Fruit fly (Drosophila melanogaster): ENCODE measurements around the gene OtopLa.

The OtopLa gene

dm6 chrX:5648437-5648959, at the start of gene OtopLa:
OtopLa (minus strand) TSS chrX:5648487.
- no peak for TF ChIP-seq CG34224 (GFP tag; IDR thresholded peaks at IDR 0.05; ENCODE audit: partially characterized antibody)
- peak; percentile 18 for TF ChIP-seq CG9876 (GFP tag; optimal IDR thresholded peaks at IDR 0.05)
- TF ChIP-seq Rfx (GFP tag; IDR thresholded peaks at IDR 0.05), result peak; percentile 83
- TF ChIP-seq Jarid2 (GFP tag; optimal IDR thresholded peaks at IDR 0.05), result peak; percentile 41
- peak; percentile 87 for TF ChIP-seq Xbp1 (GFP tag; optimal IDR thresholded peaks at IDR 0.05)
- TF ChIP-seq CG8089 (GFP tag; optimal IDR thresholded peaks at IDR 0.05), result peak; percentile 76
- no peak for TF ChIP-seq Sin3A (optimal IDR thresholded peaks at IDR 0.05)
- peak; percentile 80 for TF ChIP-seq CG1024 (GFP tag; IDR thresholded peaks at IDR 0.05)
- TF ChIP-seq Fer3 (tag; optimal IDR thresholded peaks at IDR 0.05), result peak; percentile 70
- no peak for TF ChIP-seq zen2 (GFP tag; IDR thresholded peaks at IDR 0.05; ENCODE audit: partially characterized antibody)
- peak; percentile 55 for TF ChIP-seq Mad (GFP tag; optimal IDR thresholded peaks at IDR 0.05)
- TF ChIP-seq CG13287 (GFP tag; IDR thresholded peaks at IDR 0.05; ENCODE audit: partially characterized antibody), result no peak
- peak; percentile 83 for TF ChIP-seq CG14014 (GFP tag; IDR thresholded peaks at IDR 0.05)
- no peak for TF ChIP-seq Scr (GFP tag; IDR thresholded peaks at IDR 0.05; ENCODE audit: partially characterized antibody)
- no peak for TF ChIP-seq Opbp (GFP tag; IDR thresholded peaks at IDR 0.05; ENCODE audit: partially characterized antibody)
- TF ChIP-seq CG13123 (GFP tag; optimal IDR thresholded peaks at IDR 0.05), result peak; percentile 40
- peak; percentile 50 for TF ChIP-seq CG10431 (GFP tag; optimal IDR thresholded peaks at IDR 0.05)
- peak; percentile 59 for TF ChIP-seq fu2 (GFP tag; optimal IDR thresholded peaks at IDR 0.05)
- TF ChIP-seq CG8281 (tag; optimal IDR thresholded peaks at IDR 0.05), result peak; percentile 59
- TF ChIP-seq Dad (GFP tag; optimal IDR thresholded peaks at IDR 0.05), result peak; percentile 84
- peak; percentile 70 for TF ChIP-seq CG6654 (GFP tag; optimal IDR thresholded peaks at IDR 0.05)
- peak; percentile 66 for TF ChIP-seq kah (GFP tag; optimal IDR thresholded peaks at IDR 0.05)
- TF ChIP-seq CG1647 (GFP tag; optimal IDR thresholded peaks at IDR 0.05), result peak; percentile 53
- TF ChIP-seq Pdp1 (GFP tag; optimal IDR thresholded peaks at IDR 0.05), result peak; percentile 86 to 87
- TF ChIP-seq vnd (GFP tag; IDR thresholded peaks at IDR 0.05; ENCODE audit: partially characterized antibody), result no peak
- TF ChIP-seq zfh2 (GFP tag; optimal IDR thresholded peaks at IDR 0.05), result peak; percentile 26
- TF ChIP-seq CG6813 (GFP tag; optimal IDR thresholded peaks at IDR 0.05), result peak; percentile 80
- TF ChIP-seq Ada2b (GFP tag; IDR thresholded peaks at IDR 0.05), result peak; percentile 88
- no peak for TF ChIP-seq CG12769 (tag; optimal IDR thresholded peaks at IDR 0.05)
- peak; percentile 60 for TF ChIP-seq CG1792 (GFP tag; optimal IDR thresholded peaks at IDR 0.05)
- peak; percentile 52 for TF ChIP-seq CTCF (GFP tag; optimal IDR thresholded peaks at IDR 0.05)
- TF ChIP-seq CG11085 (GFP tag; IDR thresholded peaks at IDR 0.05), result peak; percentile 37; the same call in 1 of the 2 replicates
- peak; percentile 90 for TF ChIP-seq CG31441 (GFP tag; IDR thresholded peaks at IDR 0.05)
- TF ChIP-seq Max (GFP tag; optimal IDR thresholded peaks at IDR 0.05), result peak; percentile 62
- TF ChIP-seq CG11093 (GFP tag; IDR thresholded peaks at IDR 0.05), result peak; percentile 76
- TF ChIP-seq CG3065 (GFP tag; optimal IDR thresholded peaks at IDR 0.05), result peak; percentile 34
- no peak for TF ChIP-seq nau (GFP tag; optimal IDR thresholded peaks at IDR 0.05)
- TF ChIP-seq CG15601 (tag; optimal IDR thresholded peaks at IDR 0.05), result peak; percentile 76
- peak; percentile 73 for TF ChIP-seq slou (GFP tag; optimal IDR thresholded peaks at IDR 0.05)
- TF ChIP-seq gce (GFP tag; IDR thresholded peaks at IDR 0.05), result peak; percentile 64; the same call in 2 of the 3 replicates
- TF ChIP-seq YL-1 (GFP tag; optimal IDR thresholded peaks at IDR 0.05), result peak; percentile 7
- no peak for TF ChIP-seq pzg (GFP tag; optimal IDR thresholded peaks at IDR 0.05)
- TF ChIP-seq CG4424 (GFP tag; optimal IDR thresholded peaks at IDR 0.05), result peak; percentile 84
- peak; percentile 63 for TF ChIP-seq CG10462 (GFP tag; optimal IDR thresholded peaks at IDR 0.05)
- TF ChIP-seq CG3407 (GFP tag; optimal IDR thresholded peaks at IDR 0.05), result peak; percentile 80
- peak; percentile 87 for TF ChIP-seq Ssrp (tag; optimal IDR thresholded peaks at IDR 0.05)
- peak; percentile 26 for TF ChIP-seq CG7928 (GFP tag; optimal IDR thresholded peaks at IDR 0.05)
- TF ChIP-seq sna (GFP tag; IDR thresholded peaks at IDR 0.05; ENCODE audit: partially characterized antibody), result no peak
- TF ChIP-seq Vsx1 (GFP tag; optimal IDR thresholded peaks at IDR 0.05), result peak; percentile 55
- TF ChIP-seq sens-2 (GFP tag; IDR thresholded peaks at IDR 0.05), result peak; percentile 82
- TF ChIP-seq Tbp (GFP tag; optimal IDR thresholded peaks at IDR 0.05), result no peak
